Worm (Caenorhabditis elegans) whole organism, L4/young adult: ENCODE data around the gene prcc-1.

Source experiments
- W03F9.2 ChIP-seq: fragments of 150-350 bp; optimal IDR thresholded peaks from 2 replicates; lab custom pipeline; 2014; ENCODE audit warnings: missing biosample characterization, missing genetic modification characterization
- dao-5 ChIP-seq: sonication (generic microtip); optimal IDR thresholded peaks from 2 replicates; lab custom pipeline; 2016; ENCODE audit warnings: missing genotype, missing genetic modification characterization, moderate library complexity, missing compliant biosample characterization
- him-1 ChIP-seq: sonication (generic microtip); optimal IDR thresholded peaks from 2 replicates; lab custom pipeline; 2016; ENCODE audit warnings: missing genotype, missing genetic modification reagents, missing genetic modification characterization, missing compliant biosample characterization

The prcc-1 gene

ce11 chrIV:13096778-13097177 lies 3.2 kb upstream of the prcc-1 start:
- TF ChIP-seq W03F9.2 (tag; lab: Kevin White, UChicago) (no peak), him-1 (tag; lab: Kevin White, UChicago) (no peak), dao-5 (tag; lab: Kevin White, UChicago) (no peak)

- TF ChIP-seq W03F9.2 (tag; lab: Kevin White, UChicago) (no peak), dao-5 (tag; lab: Kevin White, UChicago) (no peak), him-1 (tag; lab: Kevin White, UChicago) (no peak)
Measured at ce11 chrIV:13095462-13095861, 1.9 kb upstream of the prcc-1 start, which contains the start of gene rfc-3. Gene rfc-3 (plus strand): TSS chrIV:13095762.

ce11 chrIV:13090967-13091366 lies 2.6 kb downstream of the prcc-1 start, which contains the start of gene col-132:
Gene col-132 (minus strand): TSS chrIV:13091067.
- TF ChIP-seq him-1 (tag; lab: Kevin White, UChicago) (no peak), dao-5 (tag; lab: Kevin White, UChicago) (no peak), W03F9.2 (tag; lab: Kevin White, UChicago) (no peak)

ce11 chrIV:13089671-13090242 lies 3.8 kb downstream of the prcc-1 start:
- TF ChIP-seq him-1 (tag; lab: Kevin White, UChicago) = no peak
- TF ChIP-seq dao-5 (tag; lab: Kevin White, UChicago) = no peak
- TF ChIP-seq W03F9.2 (tag; lab: Kevin White, UChicago) = no peak

- no peak for TF ChIP-seq him-1 (tag; lab: Kevin White, UChicago)
- no peak for TF ChIP-seq dao-5 (tag; lab: Kevin White, UChicago)
- TF ChIP-seq W03F9.2 (tag; lab: Kevin White, UChicago) = no peak
Measured at ce11 chrIV:13086705-13087104, 6.9 kb downstream of the prcc-1 start, which contains the start of gene spin-2. Gene spin-2 (plus strand): TSS chrIV:13087005.

- TF ChIP-seq W03F9.2 (tag; lab: Kevin White, UChicago) (no peak), dao-5 (tag; lab: Kevin White, UChicago) (no peak), him-1 (tag; lab: Kevin White, UChicago) (no peak)
Measured at ce11 chrIV:13085675-13086074, 7.9 kb downstream of the prcc-1 start.

ce11 chrIV:13082836-13083763 lies 10.5 kb downstream of the prcc-1 start:
- TF ChIP-seq W03F9.2 (tag; lab: Kevin White, UChicago) (no peak), him-1 (tag; lab: Kevin White, UChicago) (no peak), dao-5 (tag; lab: Kevin White, UChicago) (no peak)

- TF ChIP-seq dao-5 (tag; lab: Kevin White, UChicago) (no peak), him-1 (tag; lab: Kevin White, UChicago) (no peak), W03F9.2 (tag; lab: Kevin White, UChicago) (no peak)
Measured at ce11 chrIV:13082106-13082505, 11.5 kb downstream of the prcc-1 start.

- no peak for TF ChIP-seq dao-5 (tag; lab: Kevin White, UChicago)
- no peak for TF ChIP-seq W03F9.2 (tag; lab: Kevin White, UChicago)
- TF ChIP-seq him-1 (tag; lab: Kevin White, UChicago) = no peak
Measured at ce11 chrIV:13080861-13081260, 12.7 kb downstream of the prcc-1 start.

ce11 chrIV:13080185-13080584 lies 13.4 kb downstream of the prcc-1 start:
- TF ChIP-seq him-1 (tag; lab: Kevin White, UChicago) (no peak), W03F9.2 (tag; lab: Kevin White, UChicago) (no peak), dao-5 (tag; lab: Kevin White, UChicago) (no peak)

- no peak for TF ChIP-seq him-1 (tag; lab: Kevin White, UChicago)
- TF ChIP-seq W03F9.2 (tag; lab: Kevin White, UChicago) = no peak
- TF ChIP-seq dao-5 (tag; lab: Kevin White, UChicago) = no peak
Measured at ce11 chrIV:13079119-13079518, 14.5 kb downstream of the prcc-1 start, which contains the start of gene C39E9.8. Gene C39E9.8 (plus strand): TSS chrIV:13079446.

ce11 chrIV:13078342-13078741 lies 15.3 kb downstream of the prcc-1 start:
- TF ChIP-seq W03F9.2 (tag; lab: Kevin White, UChicago) (no peak), dao-5 (tag; lab: Kevin White, UChicago) (no peak), him-1 (tag; lab: Kevin White, UChicago) (no peak)

- no peak for TF ChIP-seq W03F9.2 (tag; lab: Kevin White, UChicago)
- TF ChIP-seq him-1 (tag; lab: Kevin White, UChicago) = no peak
- no peak for TF ChIP-seq dao-5 (tag; lab: Kevin White, UChicago)
Measured at ce11 chrIV:13077694-13078093, 15.9 kb downstream of the prcc-1 start.
